Worm (Caenorhabditis elegans): ENCODE results near the gene C17B7.12.
A peak's percentile ranks its signal among the peaks of the same experiment; 100 is the strongest.

Gene C17B7.12

ce11 chrV:3315308-3315707, 37.7 kb upstream of the C17B7.12 start, which contains the start of gene arrd-19 (continued):
- TF ChIP-seq skn-1 (tag; optimal IDR thresholded peaks at IDR 0.05): peak; percentile 52
- peak; percentile 34 for TF ChIP-seq nhr-90 (tag; optimal IDR thresholded peaks at IDR 0.05; ENCODE audit: poor library complexity)
- TF ChIP-seq ztf-11 (tag; optimal IDR thresholded peaks at IDR 0.05): no peak
- peak; percentile 72 for TF ChIP-seq nhr-77 (tag; optimal IDR thresholded peaks at IDR 0.05)
- TF ChIP-seq pqm-1 (tag; optimal IDR thresholded peaks at IDR 0.05): no peak
- TF ChIP-seq dpl-1 (GFP tag; optimal IDR thresholded peaks at IDR 0.05): peak; percentile 46 to 76 (median 63)
- peak; percentile 78 for TF ChIP-seq rnt-1 (tag; optimal IDR thresholded peaks at IDR 0.05)
- TF ChIP-seq nhr-20 (tag; optimal IDR thresholded peaks at IDR 0.05): peak; percentile 84
- TF ChIP-seq vab-15 (tag; optimal IDR thresholded peaks at IDR 0.05): no peak
- peak; percentile 69 for TF ChIP-seq nhr-47 (tag; optimal IDR thresholded peaks at IDR 0.05)
- TF ChIP-seq lsy-2 (tag; optimal IDR thresholded peaks at IDR 0.05): peak; percentile 75 to 81
- peak; percentile 97 for TF ChIP-seq nhr-85 (tag)
- TF ChIP-seq fos-1 (tag; optimal IDR thresholded peaks at IDR 0.05): peak; percentile 53
- TF ChIP-seq blmp-1 (tag; optimal IDR thresholded peaks at IDR 0.05): peak; percentile 74
- no peak for TF ChIP-seq alr-1 (tag; optimal IDR thresholded peaks at IDR 0.05; ENCODE audit: borderline replicate concordance)
- TF ChIP-seq nhr-237 (tag; optimal IDR thresholded peaks at IDR 0.05): no peak
- TF ChIP-seq tbx-2 (tag; optimal IDR thresholded peaks at IDR 0.05): peak; percentile 73
- TF ChIP-seq lin-14 (GFP tag; optimal IDR thresholded peaks at IDR 0.05): peak; percentile 98
- TF ChIP-seq unc-86 (tag; optimal IDR thresholded peaks at IDR 0.05): peak; percentile 39
- TF ChIP-seq nhr-71 (tag; optimal IDR thresholded peaks at IDR 0.05): peak; percentile 88
- no peak for TF ChIP-seq nhr-84 (tag; optimal IDR thresholded peaks at IDR 0.05)
- peak in 1 of 2 experiments; percentile 71 for TF ChIP-seq mdl-1 (tag; optimal IDR thresholded peaks at IDR 0.05)
- TF ChIP-seq nhr-19 (GFP tag; conservative IDR thresholded peaks at IDR 0.05): peak; percentile 77
- TF ChIP-seq pag-3 (tag; optimal IDR thresholded peaks at IDR 0.05; ENCODE audit: borderline replicate concordance, insufficient read depth): peak; percentile 67
- TF ChIP-seq elt-3 (tag; optimal IDR thresholded peaks at IDR 0.05): peak in 2 of 6 experiments; percentile 5 to 30
- no peak for TF ChIP-seq ceh-8 (GFP tag; optimal IDR thresholded peaks at IDR 0.05)

ce11 chrV:3316108-3316507, 36.9 kb upstream of the C17B7.12 start, which contains the start of gene F35F10.1:
Gene F35F10.1, plus strand, starts transcription at chrV:3316307.
- TF ChIP-seq nhr-85 (tag) (peak; percentile 69), C16A3.4 (tag; optimal IDR thresholded peaks at IDR 0.05) (no peak), fkh-4 (tag; optimal IDR thresholded peaks at IDR 0.05; ENCODE audit: borderline replicate concordance) (no peak), grh-1 (GFP tag; IDR thresholded peaks at IDR 0.05) (peak; percentile 9; the same call in 1 of the 2 replicates), ets-5 (GFP tag; IDR thresholded peaks at IDR 0.05) (no peak), ces-1 (GFP tag; optimal IDR thresholded peaks at IDR 0.05) (no peak), blmp-1 (tag; optimal IDR thresholded peaks at IDR 0.05) (peak; percentile 37)

ce11 chrV:3318975-3319374, 34.0 kb upstream of the C17B7.12 start, which contains the start of gene F35F10.13:
Gene F35F10.13, minus strand, starts transcription at chrV:3319075.
- TF ChIP-seq ceh-82 (tag; optimal IDR thresholded peaks at IDR 0.05): no peak
- no peak for TF ChIP-seq C04F5.9 (tag; optimal IDR thresholded peaks at IDR 0.05)

- TF ChIP-seq aly-2 (tag; optimal IDR thresholded peaks at IDR 0.05) (no peak), nhr-11 (tag; optimal IDR thresholded peaks at IDR 0.05) (no peak), elt-2 (tag; optimal IDR thresholded peaks at IDR 0.05) (no peak), ets-5 (GFP tag; IDR thresholded peaks at IDR 0.05) (no peak), snu-23 (GFP tag; optimal IDR thresholded peaks at IDR 0.05) (no peak), lin-35 (GFP tag; optimal IDR thresholded peaks at IDR 0.05) (no peak), zip-4 (GFP tag; optimal IDR thresholded peaks at IDR 0.05) (no peak), lin-15B (tag; optimal IDR thresholded peaks at IDR 0.05) (no peak), nhr-28 (tag; optimal IDR thresholded peaks at IDR 0.05) (no peak), nhr-47 (tag; optimal IDR thresholded peaks at IDR 0.05) (no peak), nhr-85 (tag) (no peak), nhr-19 (GFP tag; conservative IDR thresholded peaks at IDR 0.05) (no peak), fkh-10 (GFP tag; optimal IDR thresholded peaks at IDR 0.05) (no peak), blmp-1 (tag; optimal IDR thresholded peaks at IDR 0.05) (no peak), nhr-77 (tag; optimal IDR thresholded peaks at IDR 0.05) (no peak), unc-98 (GFP tag; IDR thresholded peaks at IDR 0.05) (no peak), egl-27 (tag; optimal IDR thresholded peaks at IDR 0.05) (no peak), lin-14 (GFP tag; optimal IDR thresholded peaks at IDR 0.05) (no peak)
These were observed 33.0 kb upstream of the C17B7.12 start, which contains the start of gene F35F10.14 for ce11 chrV:3320005-3320404. Gene F35F10.14, minus strand, starts transcription at chrV:3320105.

All from whole organism, L1 larva.